Worm (Caenorhabditis elegans) whole organism, early embryonic: ENCODE data around the gene abhd-5.2.

ENCODE experiments used
- F13C5.2 ChIP-seq: sonication (generic microtip); optimal IDR thresholded peaks from 2 replicates; lab custom pipeline; 2017; ENCODE audit warnings: mild to moderate bottlenecking, missing genetic modification characterization, inconsistent platforms, missing compliant biosample characterization
- aly-1 ChIP-seq: sonication (generic microtip); optimal IDR thresholded peaks from 2 replicates; lab custom pipeline; 2016; ENCODE audit warnings: missing genetic modification characterization, missing compliant biosample characterization
- ama-1 ChIP-seq: fragments of 150-350 bp; optimal IDR thresholded peaks from 2 replicates; lab custom pipeline; 2014
- ceh-13 ChIP-seq: fragments of 200-800 bp; sonication (Bioruptor generic); optimal IDR thresholded peaks from 2 replicates; lab custom pipeline; 2018; ENCODE audit warnings: mild to moderate bottlenecking, missing genetic modification characterization, missing compliant biosample characterization
- flt-1 ChIP-seq: fragments of 200-800 bp; sonication (Bioruptor generic); IDR thresholded peaks from 2 replicates; pipeline ENCODE4 v1.3.6; 2022; ENCODE audit warnings: missing genetic modification characterization, missing compliant biosample characterization
- scrt-1 ChIP-seq: fragments of 200-800 bp; sonication (Bioruptor generic); IDR thresholded peaks from 2 replicates; pipeline ENCODE4 v1.3.6; 2022; ENCODE audit warnings: missing genetic modification characterization, missing compliant biosample characterization

- TF ChIP-seq aly-1, result no peak
- TF ChIP-seq scrt-1, result no peak
- TF ChIP-seq ama-1, result no peak
- TF ChIP-seq ceh-13 (GFP tag; lab: Kevin White, UChicago), result no peak
- no peak for TF ChIP-seq F13C5.2 (tag; lab: Kevin White, UChicago)
- no peak for TF ChIP-seq flt-1
Measured at ce11 chrV:4800794-4801193, 43.7 kb upstream of the abhd-5.2 start, which contains the start of gene R02F11.1.
